Worm (Caenorhabditis elegans): Measurements from ENCODE around the gene sqv-7.
A peak's percentile ranks its signal among the peaks of the same experiment; 100 is the strongest.

Gene sqv-7

ce11 chrII:7050021-7050722 is 37.7 kb upstream of the sqv-7 start, which contains the start of the genes tcer-1 and ZK1127.5 (continued):
- no peak for TF ChIP-seq Y79H2A.3 (GFP tag; conservative IDR thresholded peaks at IDR 0.05)
- TF ChIP-seq ztf-26 (tag; optimal IDR thresholded peaks at IDR 0.05): no peak
- TF ChIP-seq snpc-1.3 (tag; optimal IDR thresholded peaks at IDR 0.05; ENCODE audit: insufficient read depth): peak; percentile 56
- TF ChIP-seq snpc-4 (GFP tag; optimal IDR thresholded peaks at IDR 0.05): no peak
- TF ChIP-seq snpc-4 (tag; optimal IDR thresholded peaks at IDR 0.05): peak in 3 of 4 experiments; percentile 8 to 16 (median 13)

ce11 chrII:7049470-7049869 is 37.0 kb upstream of the sqv-7 start:
- TF ChIP-seq hmg-20 (GFP tag; IDR thresholded peaks at IDR 0.05) (no peak), die-1 (tag; optimal IDR thresholded peaks at IDR 0.05) (peak; percentile 13), unc-62 (GFP tag; optimal IDR thresholded peaks at IDR 0.05) (no peak), ztf-18 (tag; optimal IDR thresholded peaks at IDR 0.05) (no peak), athp-1 (tag; optimal IDR thresholded peaks at IDR 0.05) (no peak), ztf-22 (GFP tag; optimal IDR thresholded peaks at IDR 0.05) (no peak), K12H6.12 (tag; optimal IDR thresholded peaks at IDR 0.05) (no peak), nfya-2 (GFP tag; IDR thresholded peaks at IDR 0.05) (no peak), Y56A3A.18 (GFP tag; IDR thresholded peaks at IDR 0.05) (no peak), ceh-100 (GFP tag; IDR thresholded peaks at IDR 0.05) (no peak), F57A8.1 (GFP tag; optimal IDR thresholded peaks at IDR 0.05) (no peak), pha-4 (tag; optimal IDR thresholded peaks at IDR 0.05) (no peak), nfyb-1 (GFP tag; IDR thresholded peaks at IDR 0.05) (no peak), ceh-58 (GFP tag; IDR thresholded peaks at IDR 0.05) (no peak), zfh-2 (GFP tag; conservative IDR thresholded peaks at IDR 0.05) (peak; percentile 77), gei-17 (GFP tag; optimal IDR thresholded peaks at IDR 0.05) (no peak), madf-6 (GFP tag; IDR thresholded peaks at IDR 0.05) (0 out of 2 replicates have a peak, but pooled peaks have one; percentile 19), F57C9.4 (tag; optimal IDR thresholded peaks at IDR 0.05) (no peak), egrh-3 (GFP tag; IDR thresholded peaks at IDR 0.05) (peak; percentile 47; the same call in 1 of the 2 replicates), mcd-1 (GFP tag; IDR thresholded peaks at IDR 0.05) (0 out of 2 replicates have a peak, but pooled peaks have one; percentile 33), ceh-40 (GFP tag; IDR thresholded peaks at IDR 0.05) (no peak), madf-10 (tag; optimal IDR thresholded peaks at IDR 0.05) (no peak), F10E7.11 (tag; optimal IDR thresholded peaks at IDR 0.05) (no peak), F49E8.2 (tag; optimal IDR thresholded peaks at IDR 0.05; ENCODE audit: insufficient read depth) (no peak), ceh-79 (tag; optimal IDR thresholded peaks at IDR 0.05) (no peak), F52B5.7 (tag; optimal IDR thresholded peaks at IDR 0.05) (peak; percentile 27), akir-1 (GFP tag; optimal IDR thresholded peaks at IDR 0.05) (no peak), hsf-1 (GFP tag; IDR thresholded peaks at IDR 0.05) (no peak; the same call in 1 of the 2 replicates), lsl-1 (GFP tag; optimal IDR thresholded peaks at IDR 0.05) (no peak), attf-5 (GFP tag; optimal IDR thresholded peaks at IDR 0.05) (no peak)

ce11 chrII:7042090-7042489 is 29.6 kb upstream of the sqv-7 start:
- peak; percentile 75; the same call in 1 of the 2 replicates for TF ChIP-seq nfyb-1 (GFP tag; IDR thresholded peaks at IDR 0.05)
- TF ChIP-seq B0019.2 (GFP tag; conservative IDR thresholded peaks at IDR 0.05): peak; percentile 63; the same call in 1 of the 2 replicates
- TF ChIP-seq madf-6 (GFP tag; IDR thresholded peaks at IDR 0.05): peak; percentile 80
- TF ChIP-seq lin-26 (GFP tag; IDR thresholded peaks at IDR 0.05): peak; percentile 93
- TF ChIP-seq D2030.7 (GFP tag; IDR thresholded peaks at IDR 0.05): peak; percentile 77
- peak; percentile 69 for TF ChIP-seq mcd-1 (GFP tag; IDR thresholded peaks at IDR 0.05)
- TF ChIP-seq pbrm-1 (GFP tag; IDR thresholded peaks at IDR 0.05): 0 out of 2 replicates have a peak, but pooled peaks have one; percentile 23
- TF ChIP-seq lin-54 (GFP tag; optimal IDR thresholded peaks at IDR 0.05): peak; percentile 8
- peak; percentile 46; the same call in 1 of the 2 replicates for TF ChIP-seq attf-3 (GFP tag; conservative IDR thresholded peaks at IDR 0.05)
- peak; percentile 88 for TF ChIP-seq egl-44 (GFP tag; IDR thresholded peaks at IDR 0.05)
- TF ChIP-seq ztf-25 (GFP tag; IDR thresholded peaks at IDR 0.05): peak; percentile 85
- TF ChIP-seq Y53F4B.3 (GFP tag; IDR thresholded peaks at IDR 0.05): peak; percentile 33; the same call in 1 of the 2 replicates
- TF ChIP-seq rcor-1 (GFP tag; IDR thresholded peaks at IDR 0.05): peak; percentile 81
- peak; percentile 56; the same call in 1 of the 2 replicates for TF ChIP-seq hsf-1 (GFP tag; IDR thresholded peaks at IDR 0.05)
- TF ChIP-seq ceh-100 (GFP tag; IDR thresholded peaks at IDR 0.05): peak; percentile 66
- 0 out of 2 replicates have a peak, but pooled peaks have one; percentile 33 for TF ChIP-seq Y79H2A.3 (GFP tag; conservative IDR thresholded peaks at IDR 0.05)

Measured in whole organism, young adult.